Fruit fly (Drosophila melanogaster) whole organism, embryonic: ENCODE data around the gene Mks1.

Source experiments
- CG10543 ChIP-seq: fragments of 200-800 bp; sonication (Bioruptor generic); optimal IDR thresholded peaks from 3 replicates; lab custom pipeline; 2017; ENCODE audit warnings: missing biosample characterization, mild to moderate bottlenecking, missing genetic modification characterization, moderate library complexity
- CG11695 ChIP-seq: fragments of 200-800 bp; sonication (Bioruptor generic); IDR thresholded peaks from 3 replicates; pipeline ENCODE4 v1.3.6; 2022; ENCODE audit warnings: missing biosample characterization, missing genetic modification characterization
- CG13287 ChIP-seq: fragments of 200-800 bp; sonication (Bioruptor generic); IDR thresholded peaks from 2 replicates; pipeline ENCODE4 v1.3.6; 2022; ENCODE audit warnings: missing biosample characterization, missing genetic modification characterization; ENCODE audit not compliant: partially characterized antibody
- CG15696 ChIP-seq: fragments of 200-800 bp; sonication (Bioruptor generic); optimal IDR thresholded peaks from 2 replicates; lab custom pipeline; 2019; ENCODE audit warnings: missing biosample characterization, mild to moderate bottlenecking, missing genetic modification characterization, moderate library complexity
- CG1647 ChIP-seq: fragments of 200-800 bp; sonication (Bioruptor generic); optimal IDR thresholded peaks from 3 replicates; lab custom pipeline; 2016; ENCODE audit warnings: missing biosample characterization, missing genetic modification characterization
- CG32532 ChIP-seq: fragments of 200-800 bp; sonication (Bioruptor generic); IDR thresholded peaks from 2 replicates; pipeline ENCODE4 v1.3.6; 2022; ENCODE audit warnings: missing biosample characterization, missing genetic modification characterization
- CG3281 ChIP-seq: fragments of 200-800 bp; sonication (Bioruptor generic); optimal IDR thresholded peaks from 3 replicates; lab custom pipeline; 2017; ENCODE audit warnings: missing biosample characterization, mild to moderate bottlenecking, missing genetic modification characterization
- CG34376 ChIP-seq: fragments of 200-800 bp; sonication (Bioruptor generic); optimal IDR thresholded peaks from 2 replicates; lab custom pipeline; 2018; ENCODE audit warnings: missing biosample characterization, mild to moderate bottlenecking, missing genetic modification characterization
- CG3847 ChIP-seq: fragments of 200-800 bp; sonication (Bioruptor generic); IDR thresholded peaks from 2 replicates; pipeline ENCODE4 v1.3.6; 2022; ENCODE audit warnings: missing biosample characterization, missing genetic modification characterization
- CG3995 ChIP-seq: fragments of 200-800 bp; sonication (Bioruptor generic); optimal IDR thresholded peaks from 3 replicates; lab custom pipeline; 2016; ENCODE audit warnings: missing biosample characterization, missing genetic modification characterization
- CG4617 ChIP-seq: fragments of 200-800 bp; sonication (Bioruptor generic); optimal IDR thresholded peaks from 3 replicates; lab custom pipeline; 2016; ENCODE audit warnings: missing biosample characterization, missing genetic modification characterization, borderline replicate concordance
- CG5180 ChIP-seq: fragments of 200-800 bp; sonication (Bioruptor generic); optimal IDR thresholded peaks from 3 replicates; lab custom pipeline; 2017; ENCODE audit warnings: missing biosample characterization, missing genetic modification characterization, mild to moderate bottlenecking, moderate library complexity, missing genetic modification reagents
- CG6683 ChIP-seq: fragments of 200-800 bp; sonication (Bioruptor generic); optimal IDR thresholded peaks from 2 replicates; lab custom pipeline; 2017; ENCODE audit warnings: missing biosample characterization, mild to moderate bottlenecking, missing genetic modification characterization, missing genetic modification reagents
- CG6791 ChIP-seq: fragments of 200-800 bp; sonication (Bioruptor generic); IDR thresholded peaks from 3 replicates; pipeline ENCODE4 v1.3.6; 2022; ENCODE audit warnings: missing biosample characterization, missing genetic modification characterization; ENCODE audit not compliant: partially characterized antibody
- CG7372 ChIP-seq: fragments of 200-800 bp; sonication (Bioruptor generic); IDR thresholded peaks from 2 replicates; pipeline ENCODE4 v1.3.6; 2022; ENCODE audit warnings: missing biosample characterization, missing genetic modification characterization
- CG8290 ChIP-seq, 3 experiments: fragments of 200-800 bp; sonication (Bioruptor generic); optimal IDR thresholded peaks; 2 replicates each; lab custom pipeline; 2016 to 2019; ENCODE audit warnings: missing biosample characterization in 3 of 3, missing genetic modification characterization in 3 of 3, mild to moderate bottlenecking in 2 of 3, moderate library complexity in 1 of 3
- CHES-1-like ChIP-seq: fragments of 200-800 bp; sonication (Bioruptor generic); optimal IDR thresholded peaks from 2 replicates; lab custom pipeline; 2016; ENCODE audit warnings: missing biosample characterization, missing genetic modification characterization
- Chrac-16 ChIP-seq: fragments of 200-800 bp; sonication (Bioruptor generic); optimal IDR thresholded peaks from 3 replicates; lab custom pipeline; 2016; ENCODE audit warnings: missing biosample characterization, missing genetic modification characterization
- Dp ChIP-seq: fragments of 200-800 bp; sonication (Bioruptor generic); optimal IDR thresholded peaks from 2 replicates; lab custom pipeline; 2018; ENCODE audit warnings: missing biosample characterization, mild to moderate bottlenecking, missing genetic modification characterization, moderate library complexity
- Drgx ChIP-seq: fragments of 200-800 bp; sonication (Bioruptor generic); IDR thresholded peaks from 2 replicates; pipeline ENCODE4 v1.3.6; 2022; ENCODE audit warnings: missing biosample characterization, missing genetic modification characterization
- H15 ChIP-seq: fragments of 200-800 bp; sonication (Bioruptor generic); IDR thresholded peaks from 3 replicates; pipeline ENCODE4 v1.3.6; 2022; ENCODE audit warnings: missing biosample characterization, missing genetic modification characterization
- Jarid2 ChIP-seq: fragments of 200-800 bp; sonication (Bioruptor generic); optimal IDR thresholded peaks from 3 replicates; lab custom pipeline; 2017; ENCODE audit warnings: mild to moderate bottlenecking, missing biosample characterization, missing genetic modification reagents, missing genetic modification characterization
- Kr ChIP-seq: fragments of 200-800 bp; sonication (Bioruptor generic); optimal IDR thresholded peaks from 2 replicates; lab custom pipeline; 2017; ENCODE audit warnings: missing biosample characterization, mild to moderate bottlenecking, missing genetic modification characterization
- Mad ChIP-seq: fragments of 200-800 bp; sonication (Bioruptor generic); optimal IDR thresholded peaks from 2 replicates; lab custom pipeline; 2016; ENCODE audit warnings: missing biosample characterization, missing genetic modification characterization
- Med ChIP-seq: fragments of 200-800 bp; sonication (Bioruptor generic); peaks from one replicate; lab custom pipeline; 2016; ENCODE audit warnings: missing biosample characterization, missing genetic modification characterization, mild to moderate bottlenecking, inconsistent platforms, moderate library complexity
- Opbp ChIP-seq: fragments of 200-800 bp; sonication (Bioruptor generic); IDR thresholded peaks from 3 replicates; pipeline ENCODE4 v1.3.6; 2022; ENCODE audit warnings: missing biosample characterization, missing genetic modification characterization; ENCODE audit not compliant: partially characterized antibody
- Rfx ChIP-seq: fragments of 200-800 bp; sonication (Bioruptor generic); IDR thresholded peaks from 2 replicates; pipeline ENCODE4 v1.3.6; 2022; ENCODE audit warnings: missing biosample characterization, missing genetic modification characterization
- cad ChIP-seq: fragments of >200 bp; optimal IDR thresholded peaks from 2 replicates; lab custom pipeline; 2017; ENCODE audit warnings: missing biosample characterization, missing genetic modification characterization
- chinmo ChIP-seq: fragments of 200-800 bp; sonication (Bioruptor generic); IDR thresholded peaks from 4 replicates; pipeline ENCODE4 v1.3.6; 2022; ENCODE audit warnings: missing biosample characterization, missing genetic modification characterization; ENCODE audit not compliant: partially characterized antibody
- ci ChIP-seq: fragments of 200-800 bp; sonication (Bioruptor generic); IDR thresholded peaks from 3 replicates; pipeline ENCODE4 v1.3.6; 2022; ENCODE audit warnings: missing biosample characterization, missing genetic modification characterization
- croc ChIP-seq: fragments of 200-800 bp; sonication (Bioruptor generic); conservative IDR thresholded peaks from 3 replicates; pipeline ENCODE4 v1.3.6; 2022; ENCODE audit warnings: missing biosample characterization, missing genetic modification characterization
- disco-r ChIP-seq: fragments of 200-800 bp; sonication (Bioruptor generic); optimal IDR thresholded peaks from 2 replicates; lab custom pipeline; 2016; ENCODE audit warnings: missing biosample characterization, missing genetic modification characterization
- ewg ChIP-seq: fragments of 200-800 bp; sonication (Bioruptor generic); optimal IDR thresholded peaks from 3 replicates; lab custom pipeline; 2017; ENCODE audit warnings: mild to moderate bottlenecking, missing biosample characterization, missing genetic modification reagents, missing genetic modification characterization
- lilli ChIP-seq: fragments of 200-800 bp; sonication (Bioruptor generic); optimal IDR thresholded peaks from 3 replicates; lab custom pipeline; 2016; ENCODE audit warnings: missing biosample characterization, missing genetic modification characterization
- nom ChIP-seq: fragments of 200-800 bp; sonication (Bioruptor generic); optimal IDR thresholded peaks from 2 replicates; lab custom pipeline; 2017; ENCODE audit warnings: missing biosample characterization, missing genetic modification characterization, mild to moderate bottlenecking, moderate library complexity, missing genetic modification reagents
- oc ChIP-seq: fragments of 200-800 bp; sonication (Bioruptor generic); optimal IDR thresholded peaks from 2 replicates; lab custom pipeline; 2018; ENCODE audit warnings: missing biosample characterization, mild to moderate bottlenecking, missing genetic modification characterization, moderate library complexity
- pfk ChIP-seq: fragments of 200-800 bp; sonication (Bioruptor generic); optimal IDR thresholded peaks from 2 replicates; lab custom pipeline; 2018; ENCODE audit warnings: missing biosample characterization, mild to moderate bottlenecking, missing genetic modification characterization, moderate library complexity
- pzg ChIP-seq: fragments of 200-800 bp; sonication (Bioruptor generic); optimal IDR thresholded peaks from 3 replicates; lab custom pipeline; 2018; ENCODE audit warnings: missing biosample characterization, mild to moderate bottlenecking, missing genetic modification characterization, moderate library complexity
- sima ChIP-seq: fragments of 200-800 bp; sonication (Bioruptor generic); optimal IDR thresholded peaks from 2 replicates; lab custom pipeline; 2016; ENCODE audit warnings: missing biosample characterization, missing genetic modification characterization
- slbo ChIP-seq: fragments of 200-800 bp; sonication (Bioruptor generic); IDR thresholded peaks from 2 replicates; pipeline ENCODE4 v1.3.6; 2022; ENCODE audit warnings: missing biosample characterization, missing genetic modification characterization
- tap ChIP-seq: fragments of 200-800 bp; optimal IDR thresholded peaks from 3 replicates; lab custom pipeline; 2019; ENCODE audit warnings: missing biosample characterization, mild to moderate bottlenecking, missing genetic modification characterization, moderate library complexity
- vvl ChIP-seq: fragments of 200-800 bp; sonication (Bioruptor generic); IDR thresholded peaks from 2 replicates; pipeline ENCODE4 v1.3.6; 2022; ENCODE audit warnings: missing biosample characterization, missing genetic modification characterization
- zfh2 ChIP-seq: fragments of 200-800 bp; sonication (Bioruptor generic); optimal IDR thresholded peaks from 2 replicates; lab custom pipeline; 2016; ENCODE audit warnings: missing biosample characterization, missing genetic modification characterization

Mks1 gene

DNA sequence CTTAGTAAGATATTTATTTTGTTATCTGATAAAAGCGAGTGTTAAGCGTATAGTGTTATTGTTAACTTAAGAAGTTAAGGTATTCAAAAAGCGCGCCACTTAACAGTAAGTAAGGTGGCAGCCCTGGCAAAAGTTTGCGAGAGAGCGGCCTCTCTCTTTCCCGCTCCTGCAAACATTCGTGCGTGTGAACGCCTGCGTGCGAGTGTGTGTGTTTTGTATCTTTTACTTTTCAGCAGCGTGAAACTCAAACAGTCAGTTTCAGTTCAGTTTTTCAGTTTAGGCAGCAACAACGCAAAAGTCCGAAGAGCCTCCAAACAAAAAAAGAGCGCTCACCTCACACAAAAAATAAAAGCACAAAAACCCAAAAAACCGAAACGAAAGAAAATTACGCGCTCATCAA, 25.0 kb downstream of the Mks1 start (continued):
- TF ChIP-seq Dp (GFP tag; lab: Kevin White, UChicago) = peak; percentile 65
- TF ChIP-seq ci (GFP tag; lab: Robert Waterston, UW) = 0 out of 3 replicates have a peak, but pooled peaks have one; percentile 45
- 0 out of 4 replicates have a peak, but pooled peaks have one; percentile 59 for TF ChIP-seq chinmo (GFP tag; lab: Robert Waterston, UW)
- no peak for TF ChIP-seq CG3281
- TF ChIP-seq CG4617 (GFP tag; lab: Kevin White, UChicago) = no peak
- no peak for TF ChIP-seq nom (GFP tag; lab: Kevin White, UChicago)
- TF ChIP-seq Chrac-16 = no peak
- no peak for TF ChIP-seq tap (tag; lab: Kevin White, UChicago)
- no peak for TF ChIP-seq lilli (GFP tag; lab: Kevin White, UChicago)
- peak; percentile 12 for TF ChIP-seq pzg (GFP tag; lab: Kevin White, UChicago)
- no peak; the same call in 2 of the 3 replicates for TF ChIP-seq CG11695
- TF ChIP-seq CG3847 (GFP tag; lab: Robert Waterston, UW) = 0 out of 2 replicates have a peak, but pooled peaks have one; percentile 33
- TF ChIP-seq Jarid2 (GFP tag; lab: Kevin White, UChicago) = peak; percentile 43
- TF ChIP-seq Opbp (GFP tag; lab: Robert Waterston, UW) = no peak
- TF ChIP-seq oc (tag; lab: Kevin White, UChicago) = no peak
- TF ChIP-seq vvl (GFP tag; lab: Robert Waterston, UW) = no peak
- TF ChIP-seq Drgx (GFP tag; lab: Robert Waterston, UW) = no peak
- TF ChIP-seq cad (GFP tag; lab: Kevin White, UChicago) = no peak
- TF ChIP-seq H15 (GFP tag; lab: Robert Waterston, UW) = no peak
- no peak for TF ChIP-seq zfh2 (GFP tag; lab: Kevin White, UChicago)
- TF ChIP-seq Mad (GFP tag; lab: Kevin White, UChicago) = no peak
- peak; percentile 57 for TF ChIP-seq ewg
- peak; percentile 75 for TF ChIP-seq Med
- peak; percentile 24; the same call in 1 of the 2 replicates for TF ChIP-seq CG13287 (GFP tag; lab: Robert Waterston, UW)
- TF ChIP-seq CG10543 = peak; percentile 18
- TF ChIP-seq pfk (GFP tag; lab: Kevin White, UChicago) = no peak
- TF ChIP-seq croc (GFP tag; lab: Robert Waterston, UW) = no peak
- TF ChIP-seq slbo (GFP tag; lab: Robert Waterston, UW) = no peak
- TF ChIP-seq CG1647 (GFP tag; lab: Kevin White, UChicago) = no peak
- no peak for TF ChIP-seq sima
- TF ChIP-seq CG8290 (GFP tag; optimal IDR thresholded peaks at IDR 0.05; lab: Kevin White, UChicago) = no peak
- peak in 1 of 2 experiments; percentile 50 for TF ChIP-seq CG8290 (tag; optimal IDR thresholded peaks at IDR 0.05; lab: Kevin White, UChicago)
- TF ChIP-seq CG7372 (GFP tag; lab: Robert Waterston, UW) = no peak
- no peak for TF ChIP-seq CG5180 (GFP tag; lab: Kevin White, UChicago)
- TF ChIP-seq disco-r (GFP tag; lab: Kevin White, UChicago) = no peak
- no peak for TF ChIP-seq CG6791 (GFP tag; lab: Robert Waterston, UW)
- TF ChIP-seq CHES-1-like = no peak
- TF ChIP-seq CG6683 = no peak
- TF ChIP-seq CG32532 = no peak
- TF ChIP-seq CG3995 (GFP tag; lab: Kevin White, UChicago) = no peak
- no peak for TF ChIP-seq CG15696
- peak; percentile 2 for TF ChIP-seq CG34376
- TF ChIP-seq Rfx (GFP tag; lab: Robert Waterston, UW) = peak; percentile 19; the same call in 1 of the 2 replicates
- TF ChIP-seq Kr = no peak
